Worm (Caenorhabditis elegans) whole organism, mixed stage, embryonic: ENCODE measurements around the gene C18D11.3.

Experiments used
- M03D4.4 ChIP-seq: sonication (generic microtip); optimal IDR thresholded peaks from 2 replicates; lab custom pipeline; 2017; ENCODE audit warnings: mild to moderate bottlenecking, missing genetic modification characterization, missing compliant biosample characterization
- bed-3 ChIP-seq: fragments of 200-800 bp; sonication (Bioruptor generic); optimal IDR thresholded peaks from 3 replicates; lab custom pipeline; 2018; ENCODE audit warnings: mild to moderate bottlenecking, missing genetic modification characterization, moderate library complexity, missing compliant biosample characterization
- blmp-1 ChIP-seq: fragments of 150-350 bp; optimal IDR thresholded peaks from 2 replicates; lab custom pipeline; 2014; ENCODE audit warnings: missing biosample characterization, missing genetic modification characterization
- ceh-39 ChIP-seq: fragments of 150-350 bp; optimal IDR thresholded peaks from 2 replicates; lab custom pipeline; 2014; ENCODE audit warnings: missing biosample characterization, missing genetic modification characterization
- ceh-43 ChIP-seq: fragments of 200-800 bp; sonication (Bioruptor generic); optimal IDR thresholded peaks from 2 replicates; lab custom pipeline; 2018; ENCODE audit warnings: mild to moderate bottlenecking, missing genetic modification characterization, moderate library complexity, missing compliant biosample characterization
- ceh-83 ChIP-seq: fragments of 200-800 bp; sonication (Bioruptor generic); optimal IDR thresholded peaks from 2 replicates; lab custom pipeline; 2018; ENCODE audit warnings: mild to moderate bottlenecking, missing genetic modification characterization, missing compliant biosample characterization
- ces-1 ChIP-seq: fragments of 150-350 bp; optimal IDR thresholded peaks from 2 replicates; lab custom pipeline; 2014; ENCODE audit warnings: missing biosample characterization, missing genetic modification reagents, missing genetic modification characterization
- cnd-1 ChIP-seq: fragments of 200-800 bp; sonication (Bioruptor generic); optimal IDR thresholded peaks from 2 replicates; lab custom pipeline; 2018; ENCODE audit warnings: mild to moderate bottlenecking, missing genetic modification characterization, missing compliant biosample characterization
- drap-1 ChIP-seq: fragments of 200-800 bp; sonication (Bioruptor generic); optimal IDR thresholded peaks from 3 replicates; lab custom pipeline; 2018; ENCODE audit warnings: mild to moderate bottlenecking, missing genetic modification characterization, missing compliant biosample characterization
- elt-1 ChIP-seq: sonication (generic microtip); optimal IDR thresholded peaks from 2 replicates; lab custom pipeline; 2017; ENCODE audit warnings: missing genetic modification characterization, mild to moderate bottlenecking, missing compliant biosample characterization, antibody characterized with exemption, moderate library complexity, borderline replicate concordance; ENCODE audit not compliant: insufficient read depth
- elt-3 ChIP-seq: fragments of 150-350 bp; optimal IDR thresholded peaks from 2 replicates; lab custom pipeline; 2014; ENCODE audit warnings: missing biosample characterization, missing genetic modification characterization
- flh-1 ChIP-seq: fragments of 200-800 bp; sonication (Bioruptor generic); optimal IDR thresholded peaks from 2 replicates; lab custom pipeline; 2018; ENCODE audit warnings: mild to moderate bottlenecking, missing genetic modification characterization, moderate library complexity, missing compliant biosample characterization
- ham-2 ChIP-seq: fragments of 200-800 bp; sonication (Bioruptor generic); optimal IDR thresholded peaks from 2 replicates; lab custom pipeline; 2018; ENCODE audit warnings: mild to moderate bottlenecking, missing genetic modification characterization, missing compliant biosample characterization
- hlh-1 ChIP-seq: fragments of 150-350 bp; optimal IDR thresholded peaks from 2 replicates; lab custom pipeline; 2014; ENCODE audit warnings: missing biosample characterization, missing genetic modification reagents, missing genetic modification characterization
- lin-13 ChIP-seq: fragments of 150-350 bp; optimal IDR thresholded peaks from 2 replicates; lab custom pipeline; 2014; ENCODE audit warnings: missing biosample characterization, missing genetic modification characterization
- lin-32 ChIP-seq: fragments of 200-800 bp; sonication (Bioruptor generic); optimal IDR thresholded peaks from 2 replicates; lab custom pipeline; 2018; ENCODE audit warnings: mild to moderate bottlenecking, missing genetic modification characterization, missing compliant biosample characterization
- lsy-2 ChIP-seq: fragments of 150-350 bp; optimal IDR thresholded peaks from 2 replicates; lab custom pipeline; 2014; ENCODE audit warnings: missing biosample characterization, missing genetic modification characterization
- mab-5 ChIP-seq: fragments of 150-350 bp; optimal IDR thresholded peaks from 2 replicates; lab custom pipeline; 2014; ENCODE audit warnings: missing biosample characterization, missing genetic modification characterization
- mep-1 ChIP-seq: fragments of 150-350 bp; optimal IDR thresholded peaks from 2 replicates; lab custom pipeline; 2017; ENCODE audit warnings: missing biosample characterization, missing genetic modification reagents, missing genetic modification characterization, inconsistent platforms
- mls-2 ChIP-seq: sonication (generic microtip); optimal IDR thresholded peaks from 2 replicates; lab custom pipeline; 2016; ENCODE audit warnings: mild to moderate bottlenecking, missing genetic modification characterization, moderate library complexity, missing compliant biosample characterization
- nhr-12 ChIP-seq: fragments of 150-350 bp; optimal IDR thresholded peaks from 2 replicates; lab custom pipeline; 2014; ENCODE audit warnings: missing biosample characterization, missing genetic modification characterization
- nhr-2 ChIP-seq: fragments of 150-350 bp; optimal IDR thresholded peaks from 2 replicates; lab custom pipeline; 2014; ENCODE audit warnings: missing biosample characterization, missing genetic modification characterization
- nhr-237 ChIP-seq: fragments of 150-350 bp; optimal IDR thresholded peaks from 2 replicates; lab custom pipeline; 2014; ENCODE audit warnings: missing biosample characterization, missing genetic modification characterization
- nhr-28 ChIP-seq: fragments of 150-350 bp; optimal IDR thresholded peaks from 2 replicates; lab custom pipeline; 2014; ENCODE audit warnings: missing biosample characterization, missing genetic modification characterization
- nhr-76 ChIP-seq: sonication (generic microtip); optimal IDR thresholded peaks from 2 replicates; lab custom pipeline; 2017; ENCODE audit warnings: missing biosample characterization, missing genetic modification characterization
- pha-4 ChIP-seq: fragments of 150-350 bp; optimal IDR thresholded peaks from 2 replicates; lab custom pipeline; 2018; ENCODE audit warnings: missing biosample characterization, missing genetic modification reagents, missing genetic modification characterization
- sem-2 ChIP-seq: fragments of 200-800 bp; sonication (Bioruptor generic); optimal IDR thresholded peaks from 2 replicates; lab custom pipeline; 2018; ENCODE audit warnings: mild to moderate bottlenecking, missing genetic modification characterization, missing compliant biosample characterization
- snpc-4 ChIP-seq: fragments of 150-350 bp; optimal IDR thresholded peaks from 2 replicates; lab custom pipeline; 2014; ENCODE audit warnings: missing biosample characterization, missing genetic modification characterization
- sptf-1 ChIP-seq: sonication (generic microtip); optimal IDR thresholded peaks from 2 replicates; lab custom pipeline; 2017; ENCODE audit warnings: mild to moderate bottlenecking, missing genetic modification characterization, moderate library complexity, missing compliant biosample characterization
- tbx-8 ChIP-seq: fragments of 200-800 bp; sonication (Bioruptor generic); optimal IDR thresholded peaks from 2 replicates; lab custom pipeline; 2018; ENCODE audit warnings: mild to moderate bottlenecking, missing genetic modification characterization, moderate library complexity, missing compliant biosample characterization
- unc-120 ChIP-seq: sonication (generic microtip); optimal IDR thresholded peaks from 2 replicates; lab custom pipeline; 2017; ENCODE audit warnings: missing genetic modification characterization, missing compliant biosample characterization; ENCODE audit not compliant: poor library complexity, severe bottlenecking
- unc-39 ChIP-seq: fragments of 150-350 bp; optimal IDR thresholded peaks from 2 replicates; lab custom pipeline; 2014; ENCODE audit warnings: missing biosample characterization, missing genetic modification characterization
- unc-62 ChIP-seq: fragments of 150-350 bp; optimal IDR thresholded peaks from 2 replicates; lab custom pipeline; 2014; ENCODE audit warnings: missing biosample characterization, missing genetic modification reagents, missing genetic modification characterization
- zip-8 ChIP-seq: fragments of 150-350 bp; optimal IDR thresholded peaks from 2 replicates; lab custom pipeline; 2014; ENCODE audit warnings: missing biosample characterization, missing genetic modification characterization
- ztf-11 ChIP-seq: fragments of 150-350 bp; optimal IDR thresholded peaks from 2 replicates; lab custom pipeline; 2014; ENCODE audit warnings: missing biosample characterization, missing genetic modification characterization

The C18D11.3 gene

ce11 chrIII:11824580-11824979 lies 1.3 kb downstream of the C18D11.3 start:
- no peak for TF ChIP-seq ces-1 (GFP tag; lab: Kevin White, UChicago)
- no peak for TF ChIP-seq ceh-39 (tag; lab: Kevin White, UChicago)
- TF ChIP-seq ham-2 = no peak

ce11 chrIII:11825654-11826053 lies 2.4 kb downstream of the C18D11.3 start:
- TF ChIP-seq drap-1 (GFP tag; lab: Kevin White, UChicago) (no peak), unc-62 (GFP tag; lab: Kevin White, UChicago) (no peak), nhr-28 (tag; lab: Kevin White, UChicago) (no peak), nhr-12 (no peak), elt-3 (tag; lab: Kevin White, UChicago) (no peak), ham-2 (no peak), hlh-1 (tag; lab: Kevin White, UChicago) (peak; percentile 65), cnd-1 (tag; lab: Kevin White, UChicago) (peak; percentile 10), nhr-2 (tag; lab: Kevin White, UChicago) (no peak), mls-2 (tag; lab: Kevin White, UChicago) (peak; percentile 42), ceh-43 (GFP tag; lab: Kevin White, UChicago) (peak; percentile 39), tbx-8 (no peak), bed-3 (GFP tag; lab: Kevin White, UChicago) (no peak), nhr-76 (tag; lab: Kevin White, UChicago) (no peak), ztf-11 (tag; lab: Kevin White, UChicago) (no peak), mab-5 (tag; lab: Kevin White, UChicago) (peak; percentile 14), unc-120 (tag; lab: Kevin White, UChicago) (no peak), zip-8 (no peak), unc-39 (tag; lab: Kevin White, UChicago) (no peak), blmp-1 (no peak), ces-1 (GFP tag; lab: Kevin White, UChicago) (peak; percentile 50), lsy-2 (tag; lab: Kevin White, UChicago) (peak; percentile 77), flh-1 (GFP tag; lab: Kevin White, UChicago) (no peak), M03D4.4 (tag; lab: Kevin White, UChicago) (no peak), pha-4 (tag; lab: Kevin White, UChicago) (peak; percentile 66), ceh-39 (tag; lab: Kevin White, UChicago) (peak; percentile 89), snpc-4 (no peak), mep-1 (tag; lab: Kevin White, UChicago) (peak; percentile 71), ceh-83 (GFP tag; lab: Kevin White, UChicago) (no peak), elt-1 (tag; lab: Kevin White, UChicago) (no peak), sptf-1 (tag; lab: Kevin White, UChicago) (no peak), sem-2 (GFP tag; lab: Kevin White, UChicago) (no peak), nhr-237 (tag; lab: Kevin White, UChicago) (no peak), lin-32 (no peak), lin-13 (peak; percentile 80)
- TF ChIP-seq, all 35 proteins: peak for 11

- TF ChIP-seq sem-2 (GFP tag; lab: Kevin White, UChicago) = no peak
- TF ChIP-seq nhr-76 (tag; lab: Kevin White, UChicago) = no peak
- TF ChIP-seq ceh-83 (GFP tag; lab: Kevin White, UChicago) = no peak
- TF ChIP-seq M03D4.4 (tag; lab: Kevin White, UChicago) = no peak
- no peak for TF ChIP-seq tbx-8
- TF ChIP-seq nhr-12 = no peak
- TF ChIP-seq ceh-39 (tag; lab: Kevin White, UChicago) = no peak
- TF ChIP-seq pha-4 (tag; lab: Kevin White, UChicago) = no peak
- no peak for TF ChIP-seq sptf-1 (tag; lab: Kevin White, UChicago)
- TF ChIP-seq cnd-1 (tag; lab: Kevin White, UChicago) = no peak
- TF ChIP-seq snpc-4 = no peak
- TF ChIP-seq zip-8 = no peak
- no peak for TF ChIP-seq drap-1 (GFP tag; lab: Kevin White, UChicago)
- no peak for TF ChIP-seq hlh-1 (tag; lab: Kevin White, UChicago)
- no peak for TF ChIP-seq mep-1 (tag; lab: Kevin White, UChicago)
- TF ChIP-seq unc-39 (tag; lab: Kevin White, UChicago) = no peak
- TF ChIP-seq elt-3 (tag; lab: Kevin White, UChicago) = no peak
These were observed 2.9 kb downstream of the C18D11.3 start, which contains the start of gene rsp-8 for ce11 chrIII:11826118-11826517. Gene rsp-8 (plus strand): TSS chrIII:11826418.
